Fruit fly (Drosophila melanogaster): ENCODE results near the gene CG3437.

- TF ChIP-seq CG14655 (GFP tag; optimal IDR thresholded peaks at IDR 0.05): no peak
- no peak for TF ChIP-seq CG8159 (tag; optimal IDR thresholded peaks at IDR 0.05)
- no peak for TF ChIP-seq EcR (GFP tag; optimal IDR thresholded peaks at IDR 0.05)
- TF ChIP-seq CG4496 (GFP tag; IDR thresholded peaks at IDR 0.05): peak; percentile 75
- no peak for TF ChIP-seq D1 (tag; optimal IDR thresholded peaks at IDR 0.05)
- peak; percentile 12 for TF ChIP-seq Snoo (tag; optimal IDR thresholded peaks at IDR 0.05)
- no peak for TF ChIP-seq CG10348 (GFP tag; IDR thresholded peaks at IDR 0.05)
- TF ChIP-seq CG13204 (GFP tag; optimal IDR thresholded peaks at IDR 0.05): peak; percentile 57
- peak; percentile 69 for TF ChIP-seq fd96Ca (GFP tag; IDR thresholded peaks at IDR 0.05)
Measured at dm6 chr3L:9467763-9468206, 10.3 kb upstream of the CG3437 start.
